Worm (Caenorhabditis elegans) whole organism, young adult: ENCODE results near the gene F25B5.5.

Experiments
- B0019.2 ChIP-seq: fragments of 200-800 bp; sonication (Bioruptor generic); conservative IDR thresholded peaks from 2 replicates; pipeline ENCODE4 v1.3.6; 2022; ENCODE audit warnings: missing genetic modification reagents, missing genetic modification characterization, missing compliant biosample characterization
- F10E7.11 ChIP-seq: sonication (generic microtip); optimal IDR thresholded peaks from 2 replicates; lab custom pipeline; 2017; ENCODE audit warnings: mild to moderate bottlenecking, missing genetic modification characterization, moderate library complexity, missing compliant biosample characterization
- F23B12.7 ChIP-seq: sonication (generic microtip); optimal IDR thresholded peaks from 2 replicates; lab custom pipeline; 2017; ENCODE audit warnings: missing genetic modification characterization, mild to moderate bottlenecking, missing compliant biosample characterization, antibody characterized with exemption, moderate library complexity; ENCODE audit not compliant: insufficient read depth
- F33H1.4 ChIP-seq: fragments of 200-800 bp; sonication (Bioruptor generic); IDR thresholded peaks from 2 replicates; pipeline ENCODE4 v1.3.6; 2022; ENCODE audit warnings: missing genetic modification reagents, missing genetic modification characterization, missing compliant biosample characterization
- F57C9.4 ChIP-seq: sonication (generic microtip); optimal IDR thresholded peaks from 2 replicates; lab custom pipeline; 2017; ENCODE audit warnings: mild to moderate bottlenecking, missing genetic modification characterization, missing compliant biosample characterization
- T07F8.4 ChIP-seq: sonication (generic microtip); optimal IDR thresholded peaks from 2 replicates; lab custom pipeline; 2016; ENCODE audit warnings: mild to moderate bottlenecking, missing genetic modification characterization, moderate library complexity, missing compliant biosample characterization
- Y53G8AR.9 ChIP-seq: fragments of 200-800 bp; sonication (Bioruptor generic); conservative IDR thresholded peaks from 2 replicates; pipeline ENCODE4 v1.3.6; 2022; ENCODE audit warnings: missing genetic modification reagents, missing genetic modification characterization, missing compliant biosample characterization
- Y95B8A.8 ChIP-seq: fragments of 200-800 bp; sonication (Bioruptor generic); IDR thresholded peaks from 2 replicates; pipeline ENCODE4 v1.3.6; 2022; ENCODE audit warnings: missing genetic modification reagents, missing genetic modification characterization, missing compliant biosample characterization
- ZK185.1 ChIP-seq: sonication (generic microtip); optimal IDR thresholded peaks from 2 replicates; lab custom pipeline; 2016; ENCODE audit warnings: mild to moderate bottlenecking, missing genetic modification characterization, missing compliant biosample characterization; ENCODE audit not compliant: poor library complexity, severe bottlenecking
- ama-1 ChIP-seq, 3 experiments: fragments of 150-350 bp in 1 of 3; sonication (generic microtip) in 2 of 3; optimal IDR thresholded peaks; 2 replicates each; lab custom pipeline; 2014 to 2018; ENCODE audit warnings: missing biosample characterization in 2 of 3, missing genetic modification characterization in 2 of 3, missing genetic modification reagents in 2 of 3
- aptf-2 ChIP-seq: fragments of 200-800 bp; sonication (Bioruptor generic); conservative IDR thresholded peaks from 2 replicates; pipeline ENCODE4 v1.3.6; 2022; ENCODE audit warnings: missing genetic modification reagents, missing genetic modification characterization, missing compliant biosample characterization
- attf-3 ChIP-seq: fragments of 200-800 bp; sonication (Bioruptor generic); conservative IDR thresholded peaks from 2 replicates; pipeline ENCODE4 v1.3.6; 2022; ENCODE audit warnings: missing genetic modification reagents, missing genetic modification characterization, missing compliant biosample characterization
- cebp-1 ChIP-seq, 2 experiments: fragments of 200-800 bp in 1 of 2; sonication (Bioruptor generic) in 1 of 2; sonication (generic microtip) in 1 of 2; IDR thresholded peaks in 1 of 2; optimal IDR thresholded peaks in 1 of 2; 2 replicates each; pipeline versions ENCODE4 v1.3.6 to Lab custom; 2017 to 2022; ENCODE audit warnings: missing compliant biosample characterization in 2 of 2, missing genetic modification characterization in 2 of 2, mild to moderate bottlenecking in 1 of 2, missing genetic modification reagents in 1 of 2, moderate library complexity in 1 of 2
- ceh-27 ChIP-seq: fragments of 200-800 bp; sonication (Bioruptor generic); optimal IDR thresholded peaks from 2 replicates; lab custom pipeline; 2018; ENCODE audit warnings: mild to moderate bottlenecking, missing genetic modification characterization, moderate library complexity, missing compliant biosample characterization
- ceh-79 ChIP-seq: sonication (generic microtip); optimal IDR thresholded peaks from 2 replicates; lab custom pipeline; 2017; ENCODE audit warnings: mild to moderate bottlenecking, missing genetic modification characterization, missing compliant biosample characterization
- die-1 ChIP-seq: sonication (generic microtip); optimal IDR thresholded peaks from 2 replicates; lab custom pipeline; 2016; ENCODE audit warnings: missing genotype, mild to moderate bottlenecking, missing genetic modification characterization, missing compliant biosample characterization
- dpff-1 ChIP-seq: sonication (generic microtip); optimal IDR thresholded peaks from 2 replicates; lab custom pipeline; 2017; ENCODE audit warnings: mild to moderate bottlenecking, missing genetic modification characterization, missing compliant biosample characterization
- egl-18 ChIP-seq: fragments of 200-800 bp; sonication (Bioruptor generic); IDR thresholded peaks from 2 replicates; pipeline ENCODE4 v1.3.6; 2022; ENCODE audit warnings: missing genetic modification reagents, missing genetic modification characterization, missing compliant biosample characterization
- egl-44 ChIP-seq: fragments of 200-800 bp; sonication (Bioruptor generic); IDR thresholded peaks from 2 replicates; pipeline ENCODE4 v1.3.6; 2022; ENCODE audit warnings: missing genetic modification reagents, missing genetic modification characterization, missing compliant biosample characterization
- ekl-4 ChIP-seq: fragments of 200-800 bp; sonication (Bioruptor generic); IDR thresholded peaks from 2 replicates; pipeline ENCODE4 v1.3.6; 2022; ENCODE audit warnings: missing genetic modification reagents, missing genetic modification characterization, missing compliant biosample characterization
- him-1 ChIP-seq: sonication (generic microtip); optimal IDR thresholded peaks from 2 replicates; lab custom pipeline; 2016; ENCODE audit warnings: missing genotype, missing genetic modification reagents, missing genetic modification characterization, missing compliant biosample characterization
- hsf-1 ChIP-seq: fragments of 200-800 bp; sonication (Bioruptor generic); IDR thresholded peaks from 2 replicates; pipeline ENCODE4 v1.3.6; 2022; ENCODE audit warnings: missing genetic modification reagents, missing genetic modification characterization, missing compliant biosample characterization
- lag-1 ChIP-seq: fragments of 200-800 bp; sonication (Bioruptor generic); IDR thresholded peaks from 2 replicates; pipeline ENCODE4 v1.3.6; 2022; ENCODE audit warnings: missing genetic modification reagents, missing genetic modification characterization, missing compliant biosample characterization
- lin-26 ChIP-seq: fragments of 200-800 bp; sonication (Bioruptor generic); IDR thresholded peaks from 2 replicates; pipeline ENCODE4 v1.3.6; 2022; ENCODE audit warnings: missing genetic modification reagents, missing genetic modification characterization, missing compliant biosample characterization
- lin-35 ChIP-seq, 3 experiments: fragments of 150-350 bp in 2 of 3; sonication (generic microtip) in 1 of 3; optimal IDR thresholded peaks; 2 replicates each; lab custom pipeline; 2014 to 2018; ENCODE audit warnings: missing biosample characterization in 3 of 3, missing genetic modification characterization in 3 of 3, missing genetic modification reagents in 3 of 3
- lin-40 ChIP-seq: sonication (generic microtip); optimal IDR thresholded peaks from 2 replicates; lab custom pipeline; 2016; ENCODE audit warnings: missing genetic modification characterization, mild to moderate bottlenecking, missing compliant biosample characterization, missing genotype, missing genetic modification reagents
- lir-1 ChIP-seq: fragments of 200-800 bp; sonication (Bioruptor generic); conservative IDR thresholded peaks from 2 replicates; pipeline ENCODE4 v1.3.6; 2022; ENCODE audit warnings: missing genetic modification reagents, missing genetic modification characterization, missing compliant biosample characterization
- madf-3 ChIP-seq: fragments of 200-800 bp; sonication (Bioruptor generic); IDR thresholded peaks from 2 replicates; pipeline ENCODE4 v1.3.6; 2022; ENCODE audit warnings: missing genetic modification reagents, missing genetic modification characterization, missing compliant biosample characterization
- madf-6 ChIP-seq: fragments of 200-800 bp; sonication (Bioruptor generic); IDR thresholded peaks from 2 replicates; pipeline ENCODE4 v1.3.6; 2022; ENCODE audit warnings: missing genetic modification reagents, missing genetic modification characterization, missing compliant biosample characterization
- nfya-1 ChIP-seq: sonication (generic microtip); optimal IDR thresholded peaks from 2 replicates; lab custom pipeline; 2017; ENCODE audit warnings: antibody characterized with exemption, missing compliant biosample characterization, missing genetic modification characterization, borderline replicate concordance; ENCODE audit not compliant: insufficient read depth
- nfya-2 ChIP-seq: fragments of 200-800 bp; sonication (Bioruptor generic); IDR thresholded peaks from 2 replicates; pipeline ENCODE4 v1.3.6; 2022; ENCODE audit warnings: missing genetic modification reagents, missing genetic modification characterization, missing compliant biosample characterization
- nfyb-1 ChIP-seq: fragments of 200-800 bp; sonication (Bioruptor generic); IDR thresholded peaks from 2 replicates; pipeline ENCODE4 v1.3.6; 2022; ENCODE audit warnings: missing genetic modification reagents, missing genetic modification characterization, missing compliant biosample characterization
- nhr-90 ChIP-seq: sonication (generic microtip); optimal IDR thresholded peaks from 2 replicates; lab custom pipeline; 2016; ENCODE audit warnings: missing genotype, mild to moderate bottlenecking, missing genetic modification characterization, missing compliant biosample characterization
- pha-4 ChIP-seq: fragments of 150-350 bp; sonication (generic microtip); optimal IDR thresholded peaks from 2 replicates; lab custom pipeline; 2014; ENCODE audit warnings: missing biosample characterization, missing genetic modification reagents, missing genetic modification characterization
- rcor-1 ChIP-seq: fragments of 200-800 bp; sonication (Bioruptor generic); IDR thresholded peaks from 2 replicates; pipeline ENCODE4 v1.3.6; 2022; ENCODE audit warnings: missing genetic modification reagents, missing genetic modification characterization, missing compliant biosample characterization
- repo-1 ChIP-seq: sonication (generic microtip); optimal IDR thresholded peaks from 2 replicates; lab custom pipeline; 2017; ENCODE audit warnings: mild to moderate bottlenecking, missing genetic modification characterization, missing compliant biosample characterization
- snpc-1.3 ChIP-seq: sonication (generic microtip); optimal IDR thresholded peaks from 2 replicates; lab custom pipeline; 2017; ENCODE audit warnings: missing genetic modification characterization, mild to moderate bottlenecking, missing compliant biosample characterization, antibody characterized with exemption, moderate library complexity, missing genotype, missing genetic modification reagents; ENCODE audit not compliant: insufficient read depth
- sptf-2 ChIP-seq: fragments of 200-800 bp; sonication (Bioruptor generic); optimal IDR thresholded peaks from 2 replicates; lab custom pipeline; 2018; ENCODE audit warnings: mild to moderate bottlenecking, missing genetic modification characterization, missing compliant biosample characterization
- tbx-9 ChIP-seq: sonication (generic microtip); optimal IDR thresholded peaks from 2 replicates; lab custom pipeline; 2016; ENCODE audit warnings: borderline replicate concordance, missing genetic modification characterization, inconsistent platforms, missing compliant biosample characterization
- tlf-1 ChIP-seq: fragments of 200-800 bp; sonication (Bioruptor generic); optimal IDR thresholded peaks from 2 replicates; lab custom pipeline; 2018; ENCODE audit warnings: mild to moderate bottlenecking, missing genetic modification characterization, missing compliant biosample characterization
- unc-130 ChIP-seq: sonication (generic microtip); optimal IDR thresholded peaks from 2 replicates; lab custom pipeline; 2016; ENCODE audit warnings: missing genetic modification reagents, missing genetic modification characterization, missing compliant biosample characterization
- ztf-26 ChIP-seq: sonication (generic microtip); optimal IDR thresholded peaks from 2 replicates; lab custom pipeline; 2017; ENCODE audit warnings: missing genetic modification characterization, missing compliant biosample characterization
- ztf-6 ChIP-seq: fragments of 200-800 bp; sonication (Bioruptor generic); IDR thresholded peaks from 2 replicates; pipeline ENCODE4 v1.3.6; 2022; ENCODE audit warnings: missing genetic modification reagents, missing genetic modification characterization, missing compliant biosample characterization

F25B5.5 gene

DNA sequence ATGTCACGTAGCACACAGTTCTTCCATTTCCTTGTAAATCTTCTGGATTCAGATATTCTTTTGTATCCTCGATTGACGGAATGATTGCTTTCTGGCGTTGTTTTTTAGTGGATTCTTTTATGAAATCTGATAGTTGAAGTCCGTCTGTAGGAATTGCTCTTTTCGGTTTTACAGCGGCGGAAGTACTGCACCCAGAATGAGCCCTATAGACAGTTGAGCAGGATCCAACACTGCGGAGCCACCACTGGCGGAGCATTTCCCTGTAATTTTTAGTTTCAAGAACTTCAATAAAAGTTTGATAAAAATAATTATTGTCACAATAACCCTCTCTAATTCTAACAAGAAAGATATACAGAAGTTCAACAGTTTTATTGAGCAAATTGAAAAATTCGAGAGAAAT is at the start of gene F25B5.5:
F25B5.5 (minus strand) TSS at position 260 of the 400 bp plus-strand sequence.
- TF ChIP-seq ceh-79 (tag; lab: Kevin White, UChicago) (no peak), F10E7.11 (tag; lab: Kevin White, UChicago) (no peak), ama-1 (optimal IDR thresholded peaks at IDR 0.05; lab: Kevin White, UChicago) (peak; percentile 53), ama-1 (GFP tag; optimal IDR thresholded peaks at IDR 0.05; lab: Kevin White, UChicago) (no peak), ztf-6 (GFP tag; lab: Robert Waterston, UW) (no peak), F33H1.4 (GFP tag; lab: Robert Waterston, UW) (no peak), ceh-27 (GFP tag; lab: Kevin White, UChicago) (no peak), B0019.2 (GFP tag; lab: Robert Waterston, UW) (no peak), Y95B8A.8 (GFP tag; lab: Robert Waterston, UW) (no peak), egl-18 (no peak), lag-1 (GFP tag; lab: Robert Waterston, UW) (no peak), nfya-2 (GFP tag; lab: Robert Waterston, UW) (no peak), ekl-4 (GFP tag; lab: Robert Waterston, UW) (0 out of 2 replicates have a peak, but pooled peaks have one; percentile 45), F23B12.7 (tag; lab: Kevin White, UChicago) (no peak), nfya-1 (no peak), him-1 (tag; lab: Kevin White, UChicago) (no peak), unc-130 (no peak), pha-4 (no peak), lir-1 (GFP tag; lab: Robert Waterston, UW) (no peak), lin-26 (0 out of 2 replicates have a peak, but pooled peaks have one; percentile 32), ZK185.1 (tag; lab: Kevin White, UChicago) (no peak), cebp-1 (GFP tag; IDR thresholded peaks at IDR 0.05; lab: Robert Waterston, UW) (no peak), cebp-1 (tag; optimal IDR thresholded peaks at IDR 0.05; lab: Kevin White, UChicago) (peak; percentile 22), repo-1 (tag; lab: Kevin White, UChicago) (no peak), Y53G8AR.9 (GFP tag; lab: Robert Waterston, UW) (no peak), aptf-2 (GFP tag; lab: Robert Waterston, UW) (no peak), madf-3 (0 out of 2 replicates have a peak, but pooled peaks have one; percentile 12), ztf-26 (tag; lab: Kevin White, UChicago) (no peak), die-1 (no peak), tbx-9 (no peak), attf-3 (no peak), T07F8.4 (no peak), madf-6 (no peak), lin-40 (tag; lab: Kevin White, UChicago) (no peak), F57C9.4 (tag; lab: Kevin White, UChicago) (no peak), egl-44 (GFP tag; lab: Robert Waterston, UW) (0 out of 2 replicates have a peak, but pooled peaks have one; percentile 27), tlf-1 (no peak), hsf-1 (no peak), lin-35 (GFP tag; optimal IDR thresholded peaks at IDR 0.05; lab: Kevin White, UChicago) (peak in 1 of 3 experiments; percentile 32)
- TF ChIP-seq, all 124 proteins: peak for 7

DNA sequence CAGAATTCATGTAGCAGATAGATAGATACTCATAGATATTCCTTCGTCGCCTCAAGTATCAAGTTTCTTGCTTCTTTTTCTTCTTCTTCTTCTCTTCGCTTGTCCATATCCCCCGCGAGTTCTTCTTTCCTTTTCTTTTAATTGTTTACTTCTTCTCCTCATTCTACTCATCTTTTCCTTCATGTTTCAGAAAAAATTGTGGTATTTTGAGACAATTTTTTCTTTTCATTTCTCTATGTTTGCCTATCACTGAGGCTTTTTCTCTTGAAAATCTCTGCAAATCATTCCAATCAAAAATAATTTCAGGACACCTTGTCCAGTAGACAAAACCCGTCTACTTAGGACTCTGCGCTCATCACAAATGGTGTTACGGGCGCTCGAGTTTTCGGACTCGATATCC is 47.0 kb upstream of the F25B5.5 start, which contains the start of gene T04C9.1:
T04C9.1 (plus strand) TSS at position 301 of the 400 bp plus-strand sequence.
- no peak for TF ChIP-seq snpc-1.3 (tag; lab: Kevin White, UChicago)
- TF ChIP-seq dpff-1 (tag; lab: Kevin White, UChicago), result no peak
- no peak for TF ChIP-seq sptf-2 (GFP tag; lab: Kevin White, UChicago)
- no peak for TF ChIP-seq madf-6
- no peak for TF ChIP-seq tbx-9
- no peak for TF ChIP-seq die-1
- no peak for TF ChIP-seq nfyb-1
- TF ChIP-seq nhr-90 (tag; lab: Kevin White, UChicago), result no peak
- TF ChIP-seq ceh-27 (GFP tag; lab: Kevin White, UChicago), result no peak
- TF ChIP-seq rcor-1 (GFP tag; lab: Robert Waterston, UW), result no peak
- TF ChIP-seq ekl-4 (GFP tag; lab: Robert Waterston, UW), result no peak
